Fruit fly (Drosophila melanogaster): ENCODE results near the gene Ir94c.

DNA sequence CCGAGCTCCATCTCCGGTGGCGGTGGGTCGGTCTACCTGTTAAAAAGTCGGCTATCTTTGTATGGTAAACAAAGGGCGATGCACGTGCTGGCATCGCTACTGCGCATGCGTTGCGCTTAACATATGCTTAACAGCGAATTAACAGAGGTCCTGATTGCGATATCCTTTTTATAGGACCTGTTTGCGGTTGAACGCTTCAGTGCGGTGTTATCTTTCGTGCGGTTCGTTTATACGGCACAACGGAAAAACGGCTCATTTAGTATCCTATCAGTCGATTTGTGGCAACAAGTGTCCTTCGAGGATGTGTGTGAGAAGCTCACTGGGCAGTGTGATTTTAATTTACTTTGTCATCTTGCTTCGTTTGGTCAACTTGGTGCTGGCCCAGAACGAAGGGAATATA, 39.1 kb downstream of the Ir94c start, which contains the start of gene CG13408:
- TF ChIP-seq psq (optimal IDR thresholded peaks at IDR 0.05): no peak
- no peak for TF ChIP-seq pan (optimal IDR thresholded peaks at IDR 0.05)
- TF ChIP-seq EcR (GFP tag; optimal IDR thresholded peaks at IDR 0.05): no peak

Data from whole organism.